Worm (Caenorhabditis elegans) whole organism, young adult: ENCODE data around the gene clc-29.
A peak's percentile ranks its signal among the peaks of the same experiment; 100 is the strongest.

Experiments
- B0336.3 ChIP-seq: fragments of 200-800 bp; sonication (Bioruptor generic); IDR thresholded peaks from 2 replicates; pipeline ENCODE4 v1.3.6; 2022; ENCODE audit warnings: missing genetic modification characterization, missing compliant biosample characterization
- F10E7.11 ChIP-seq: sonication (generic microtip); optimal IDR thresholded peaks from 2 replicates; lab custom pipeline; 2017; ENCODE audit warnings: mild to moderate bottlenecking, missing genetic modification characterization, moderate library complexity, missing compliant biosample characterization
- F22D6.2 ChIP-seq: sonication (generic microtip); optimal IDR thresholded peaks from 2 replicates; lab custom pipeline; 2016; ENCODE audit warnings: mild to moderate bottlenecking, missing genetic modification characterization, missing compliant biosample characterization
- F49E8.2 ChIP-seq: sonication (generic microtip); optimal IDR thresholded peaks from 3 replicates; lab custom pipeline; 2017; ENCODE audit warnings: missing genetic modification characterization, mild to moderate bottlenecking, missing compliant biosample characterization, antibody characterized with exemption, moderate library complexity; ENCODE audit not compliant: insufficient read depth
- F52B5.7 ChIP-seq: sonication (generic microtip); optimal IDR thresholded peaks from 2 replicates; lab custom pipeline; 2016; ENCODE audit warnings: mild to moderate bottlenecking, missing genetic modification characterization, missing compliant biosample characterization
- F57C9.4 ChIP-seq: sonication (generic microtip); optimal IDR thresholded peaks from 2 replicates; lab custom pipeline; 2017; ENCODE audit warnings: mild to moderate bottlenecking, missing genetic modification characterization, missing compliant biosample characterization
- K12H6.12 ChIP-seq: fragments of 200-800 bp; sonication (Bioruptor generic); optimal IDR thresholded peaks from 2 replicates; lab custom pipeline; 2018; ENCODE audit warnings: mild to moderate bottlenecking, missing genetic modification characterization, missing compliant biosample characterization
- T26A5.8 ChIP-seq: sonication (generic microtip); optimal IDR thresholded peaks from 2 replicates; lab custom pipeline; 2016; ENCODE audit warnings: missing genetic modification characterization, missing compliant biosample characterization
- Y53G8AR.9 ChIP-seq: fragments of 200-800 bp; sonication (Bioruptor generic); conservative IDR thresholded peaks from 2 replicates; pipeline ENCODE4 v1.3.6; 2022; ENCODE audit warnings: missing genetic modification reagents, missing genetic modification characterization, missing compliant biosample characterization
- Y79H2A.3 ChIP-seq: fragments of 200-800 bp; sonication (Bioruptor generic); conservative IDR thresholded peaks from 2 replicates; pipeline ENCODE4 v1.3.6; 2022; ENCODE audit warnings: missing genetic modification reagents, missing genetic modification characterization, missing compliant biosample characterization
- Y95B8A.8 ChIP-seq: fragments of 200-800 bp; sonication (Bioruptor generic); IDR thresholded peaks from 2 replicates; pipeline ENCODE4 v1.3.6; 2022; ENCODE audit warnings: missing genetic modification reagents, missing genetic modification characterization, missing compliant biosample characterization
- ZK185.1 ChIP-seq: sonication (generic microtip); optimal IDR thresholded peaks from 2 replicates; lab custom pipeline; 2016; ENCODE audit warnings: mild to moderate bottlenecking, missing genetic modification characterization, missing compliant biosample characterization; ENCODE audit not compliant: poor library complexity, severe bottlenecking
- ama-1 ChIP-seq, 3 experiments: fragments of 150-350 bp in 1 of 3; sonication (generic microtip) in 2 of 3; optimal IDR thresholded peaks; 2 replicates each; lab custom pipeline; 2014 to 2018; ENCODE audit warnings: missing biosample characterization in 2 of 3, missing genetic modification characterization in 2 of 3, missing genetic modification reagents in 2 of 3
- ceh-27 ChIP-seq: fragments of 200-800 bp; sonication (Bioruptor generic); optimal IDR thresholded peaks from 2 replicates; lab custom pipeline; 2018; ENCODE audit warnings: mild to moderate bottlenecking, missing genetic modification characterization, moderate library complexity, missing compliant biosample characterization
- die-1 ChIP-seq: sonication (generic microtip); optimal IDR thresholded peaks from 2 replicates; lab custom pipeline; 2016; ENCODE audit warnings: missing genotype, mild to moderate bottlenecking, missing genetic modification characterization, missing compliant biosample characterization
- dox-1 ChIP-seq: fragments of 200-800 bp; sonication (Bioruptor generic); IDR thresholded peaks from 2 replicates; pipeline ENCODE4 v1.3.6; 2022; ENCODE audit warnings: missing genetic modification reagents, missing genetic modification characterization, missing compliant biosample characterization
- egl-18 ChIP-seq: fragments of 200-800 bp; sonication (Bioruptor generic); IDR thresholded peaks from 2 replicates; pipeline ENCODE4 v1.3.6; 2022; ENCODE audit warnings: missing genetic modification reagents, missing genetic modification characterization, missing compliant biosample characterization
- egl-44 ChIP-seq: fragments of 200-800 bp; sonication (Bioruptor generic); IDR thresholded peaks from 2 replicates; pipeline ENCODE4 v1.3.6; 2022; ENCODE audit warnings: missing genetic modification reagents, missing genetic modification characterization, missing compliant biosample characterization
- egrh-3 ChIP-seq: fragments of 200-800 bp; sonication (Bioruptor generic); IDR thresholded peaks from 2 replicates; pipeline ENCODE4 v1.3.6; 2022; ENCODE audit warnings: missing genetic modification reagents, missing genetic modification characterization, missing compliant biosample characterization
- ekl-4 ChIP-seq: fragments of 200-800 bp; sonication (Bioruptor generic); IDR thresholded peaks from 2 replicates; pipeline ENCODE4 v1.3.6; 2022; ENCODE audit warnings: missing genetic modification reagents, missing genetic modification characterization, missing compliant biosample characterization
- fkh-3 ChIP-seq: sonication (generic microtip); optimal IDR thresholded peaks from 2 replicates; lab custom pipeline; 2016; ENCODE audit warnings: mild to moderate bottlenecking, missing genetic modification characterization, missing compliant biosample characterization
- hmg-1.2 ChIP-seq: fragments of 200-800 bp; sonication (Bioruptor generic); IDR thresholded peaks from 2 replicates; pipeline ENCODE4 v1.3.6; 2022; ENCODE audit warnings: missing genetic modification reagents, missing genetic modification characterization, missing compliant biosample characterization
- hrde-1 ChIP-seq: sonication (generic microtip); optimal IDR thresholded peaks from 2 replicates; lab custom pipeline; 2016; ENCODE audit warnings: missing genetic modification characterization, mild to moderate bottlenecking, missing compliant biosample characterization, moderate library complexity, missing genotype, missing genetic modification reagents, borderline replicate concordance
- let-526 ChIP-seq: fragments of 200-800 bp; sonication (Bioruptor generic); IDR thresholded peaks from 2 replicates; pipeline ENCODE4 v1.3.6; 2022; ENCODE audit warnings: missing genetic modification reagents, missing genetic modification characterization, missing compliant biosample characterization
- let-607 ChIP-seq, 2 experiments: fragments of 200-800 bp in 1 of 2; sonication (Bioruptor generic) in 1 of 2; sonication (generic microtip) in 1 of 2; optimal IDR thresholded peaks; 2 replicates each; lab custom pipeline; 2016 to 2018; ENCODE audit warnings: mild to moderate bottlenecking in 2 of 2, missing compliant biosample characterization in 2 of 2, missing genetic modification characterization in 2 of 2, moderate library complexity in 2 of 2, missing genotype in 1 of 2
- lin-40 ChIP-seq: sonication (generic microtip); optimal IDR thresholded peaks from 2 replicates; lab custom pipeline; 2016; ENCODE audit warnings: missing genetic modification characterization, mild to moderate bottlenecking, missing compliant biosample characterization, missing genotype, missing genetic modification reagents
- lin-54 ChIP-seq: fragments of 200-800 bp; sonication (Bioruptor generic); optimal IDR thresholded peaks from 2 replicates; lab custom pipeline; 2018; ENCODE audit warnings: mild to moderate bottlenecking, missing genetic modification characterization, missing compliant biosample characterization
- lsl-1 ChIP-seq: fragments of 200-800 bp; sonication (Bioruptor generic); optimal IDR thresholded peaks from 2 replicates; lab custom pipeline; 2018; ENCODE audit warnings: mild to moderate bottlenecking, missing genetic modification characterization, moderate library complexity, missing compliant biosample characterization
- madf-10 ChIP-seq: sonication (generic microtip); optimal IDR thresholded peaks from 2 replicates; lab custom pipeline; 2016; ENCODE audit warnings: mild to moderate bottlenecking, missing genetic modification characterization, missing compliant biosample characterization
- madf-6 ChIP-seq: fragments of 200-800 bp; sonication (Bioruptor generic); IDR thresholded peaks from 2 replicates; pipeline ENCODE4 v1.3.6; 2022; ENCODE audit warnings: missing genetic modification reagents, missing genetic modification characterization, missing compliant biosample characterization
- mxl-1 ChIP-seq: sonication (generic microtip); optimal IDR thresholded peaks from 2 replicates; lab custom pipeline; 2016; ENCODE audit warnings: missing genetic modification characterization, missing compliant biosample characterization
- nfyb-1 ChIP-seq: fragments of 200-800 bp; sonication (Bioruptor generic); IDR thresholded peaks from 2 replicates; pipeline ENCODE4 v1.3.6; 2022; ENCODE audit warnings: missing genetic modification reagents, missing genetic modification characterization, missing compliant biosample characterization
- nhr-120 ChIP-seq: fragments of 200-800 bp; sonication (Bioruptor generic); IDR thresholded peaks from 2 replicates; pipeline ENCODE4 v1.3.6; 2022; ENCODE audit warnings: missing genetic modification characterization, missing compliant biosample characterization
- nhr-179 ChIP-seq: sonication (generic microtip); optimal IDR thresholded peaks from 2 replicates; lab custom pipeline; 2016; ENCODE audit warnings: mild to moderate bottlenecking, missing genetic modification characterization, missing compliant biosample characterization
- nhr-27 ChIP-seq: fragments of 200-800 bp; sonication (Bioruptor generic); optimal IDR thresholded peaks from 2 replicates; lab custom pipeline; 2018; ENCODE audit warnings: mild to moderate bottlenecking, missing genetic modification characterization, moderate library complexity, missing compliant biosample characterization
- rec-8 ChIP-seq, 2 experiments: sonication (generic microtip); optimal IDR thresholded peaks; 2 replicates each; lab custom pipeline; 2016; ENCODE audit warnings: mild to moderate bottlenecking in 2 of 2, missing genetic modification characterization in 2 of 2, missing genetic modification reagents in 2 of 2, missing genotype in 2 of 2, missing biosample characterization in 1 of 2, missing compliant biosample characterization in 1 of 2, moderate library complexity in 1 of 2
- repo-1 ChIP-seq: sonication (generic microtip); optimal IDR thresholded peaks from 2 replicates; lab custom pipeline; 2017; ENCODE audit warnings: mild to moderate bottlenecking, missing genetic modification characterization, missing compliant biosample characterization
- snpc-1.3 ChIP-seq: sonication (generic microtip); optimal IDR thresholded peaks from 2 replicates; lab custom pipeline; 2017; ENCODE audit warnings: missing genetic modification characterization, mild to moderate bottlenecking, missing compliant biosample characterization, antibody characterized with exemption, moderate library complexity, missing genotype, missing genetic modification reagents; ENCODE audit not compliant: insufficient read depth
- somi-1 ChIP-seq: fragments of 200-800 bp; sonication (Bioruptor generic); optimal IDR thresholded peaks from 2 replicates; lab custom pipeline; 2018; ENCODE audit warnings: mild to moderate bottlenecking, missing genetic modification characterization, missing compliant biosample characterization
- tlf-1 ChIP-seq: fragments of 200-800 bp; sonication (Bioruptor generic); optimal IDR thresholded peaks from 2 replicates; lab custom pipeline; 2018; ENCODE audit warnings: mild to moderate bottlenecking, missing genetic modification characterization, missing compliant biosample characterization
- xnd-1 ChIP-seq: sonication (generic microtip); optimal IDR thresholded peaks from 2 replicates; lab custom pipeline; 2016; ENCODE audit warnings: missing genotype, missing genetic modification reagents, missing genetic modification characterization, missing compliant biosample characterization
- zfh-2 ChIP-seq: fragments of 200-800 bp; sonication (Bioruptor generic); conservative IDR thresholded peaks from 2 replicates; pipeline ENCODE4 v1.3.6; 2022; ENCODE audit warnings: missing genetic modification reagents, missing genetic modification characterization, missing compliant biosample characterization
- zim-3 ChIP-seq: sonication (generic microtip); optimal IDR thresholded peaks from 2 replicates; lab custom pipeline; 2017; ENCODE audit warnings: mild to moderate bottlenecking, missing genetic modification characterization, moderate library complexity, missing compliant biosample characterization
- ztf-18 ChIP-seq: sonication (generic microtip); optimal IDR thresholded peaks from 2 replicates; lab custom pipeline; 2016; ENCODE audit warnings: missing genotype, mild to moderate bottlenecking, missing genetic modification characterization, missing compliant biosample characterization
- ztf-22 ChIP-seq: fragments of 200-800 bp; sonication (Bioruptor generic); optimal IDR thresholded peaks from 2 replicates; lab custom pipeline; 2018; ENCODE audit warnings: mild to moderate bottlenecking, missing genetic modification characterization, moderate library complexity, missing compliant biosample characterization
- ztf-26 ChIP-seq: sonication (generic microtip); optimal IDR thresholded peaks from 2 replicates; lab custom pipeline; 2017; ENCODE audit warnings: missing genetic modification characterization, missing compliant biosample characterization
- ztf-3 ChIP-seq: fragments of 200-800 bp; sonication (Bioruptor generic); optimal IDR thresholded peaks from 2 replicates; lab custom pipeline; 2018; ENCODE audit warnings: mild to moderate bottlenecking, missing genetic modification characterization, missing compliant biosample characterization

Gene clc-29

ce11 chrIII:8356407-8356881 lies 8.7 kb upstream of the clc-29 start (continued):
- TF ChIP-seq xnd-1: no peak
- TF ChIP-seq ztf-26 (tag; lab: Kevin White, UChicago): peak; percentile 44
- TF ChIP-seq F57C9.4 (tag; lab: Kevin White, UChicago): no peak
- TF ChIP-seq egl-18 (GFP tag; lab: Robert Waterston, UW): no peak
- TF ChIP-seq let-526: no peak
- TF ChIP-seq egrh-3 (GFP tag; lab: Robert Waterston, UW): 0 out of 2 replicates have a peak, but pooled peaks have one; percentile 16
- no peak for TF ChIP-seq lin-54 (GFP tag; lab: Kevin White, UChicago)
- TF ChIP-seq rec-8 (tag; optimal IDR thresholded peaks at IDR 0.05; lab: Kevin White, UChicago): no peak
- TF ChIP-seq ztf-22 (GFP tag; lab: Kevin White, UChicago): no peak
- TF ChIP-seq ztf-3 (GFP tag; lab: Kevin White, UChicago): no peak
- TF ChIP-seq ama-1 (optimal IDR thresholded peaks at IDR 0.05; lab: Kevin White, UChicago): peak; percentile 32
- TF ChIP-seq ama-1 (GFP tag; optimal IDR thresholded peaks at IDR 0.05; lab: Kevin White, UChicago): no peak
- TF ChIP-seq ceh-27 (GFP tag; lab: Kevin White, UChicago): peak; percentile 65
- peak; percentile 12 for TF ChIP-seq snpc-1.3 (tag; lab: Kevin White, UChicago)
- peak; percentile 59 for TF ChIP-seq dox-1
- TF ChIP-seq tlf-1 (GFP tag; lab: Kevin White, UChicago): peak; percentile 2
- TF ChIP-seq B0336.3: peak; percentile 62; the same call in 1 of the 2 replicates
- TF ChIP-seq ZK185.1 (tag; lab: Kevin White, UChicago): peak; percentile 53
- peak; percentile 29 for TF ChIP-seq madf-6 (GFP tag; lab: Robert Waterston, UW)
- peak; percentile 65; the same call in 1 of the 2 replicates for TF ChIP-seq ekl-4 (GFP tag; lab: Robert Waterston, UW)
- TF ChIP-seq let-607 (tag; optimal IDR thresholded peaks at IDR 0.05; lab: Kevin White, UChicago): peak in 1 of 2 experiments; percentile 44
- no peak for TF ChIP-seq nhr-120 (GFP tag; lab: Robert Waterston, UW)
- TF ChIP-seq lin-40 (tag; lab: Kevin White, UChicago): peak; percentile 57
- peak; percentile 22 for TF ChIP-seq die-1 (tag; lab: Kevin White, UChicago)
- no peak for TF ChIP-seq fkh-3 (tag; lab: Kevin White, UChicago)
- no peak for TF ChIP-seq T26A5.8 (tag; lab: Kevin White, UChicago)
- TF ChIP-seq K12H6.12 (tag; lab: Kevin White, UChicago): peak; percentile 73
- TF ChIP-seq Y79H2A.3 (GFP tag; lab: Robert Waterston, UW): no peak
- peak; percentile 34 for TF ChIP-seq repo-1 (tag; lab: Kevin White, UChicago)
- TF ChIP-seq Y95B8A.8 (GFP tag; lab: Robert Waterston, UW): no peak
- 0 out of 2 replicates have a peak, but pooled peaks have one; percentile 40 for TF ChIP-seq Y53G8AR.9 (GFP tag; lab: Robert Waterston, UW)
- no peak for TF ChIP-seq mxl-1
- peak; percentile 54 for TF ChIP-seq madf-10 (tag; lab: Kevin White, UChicago)
- TF ChIP-seq hmg-1.2 (GFP tag; lab: Robert Waterston, UW): peak; percentile 80; the same call in 1 of the 2 replicates
- no peak for TF ChIP-seq nhr-27 (tag; lab: Kevin White, UChicago)
- 0 out of 2 replicates have a peak, but pooled peaks have one; percentile 25 for TF ChIP-seq egl-44 (GFP tag; lab: Robert Waterston, UW)
- no peak for TF ChIP-seq lsl-1
- TF ChIP-seq zfh-2 (GFP tag; lab: Robert Waterston, UW): peak; percentile 43; the same call in 1 of the 2 replicates
- TF ChIP-seq F10E7.11 (tag; lab: Kevin White, UChicago): no peak
- TF ChIP-seq zim-3 (tag; lab: Kevin White, UChicago): no peak
- no peak for TF ChIP-seq F49E8.2 (tag; lab: Kevin White, UChicago)
- no peak for TF ChIP-seq nhr-179
- TF ChIP-seq hrde-1 (tag; lab: Kevin White, UChicago): no peak
- peak; percentile 39 for TF ChIP-seq somi-1 (GFP tag; lab: Kevin White, UChicago)
- peak; percentile 20 for TF ChIP-seq ztf-18
- 0 out of 2 replicates have a peak, but pooled peaks have one; percentile 54 for TF ChIP-seq nfyb-1 (GFP tag; lab: Robert Waterston, UW)
- no peak for TF ChIP-seq F22D6.2 (tag; lab: Kevin White, UChicago)
- no peak for TF ChIP-seq F52B5.7
